Fruit fly (Drosophila melanogaster): ENCODE results near the gene CG13473.

CG13473 gene

dm6 chr3L:14775711-14776660, 47.4 kb downstream of the CG13473 start, which contains the start of gene mop (continued):
- TF ChIP-seq CG9215 (GFP tag; IDR thresholded peaks at IDR 0.05) (peak; percentile 23; the same call in 1 of the 2 replicates), pzg (GFP tag; optimal IDR thresholded peaks at IDR 0.05) (peak; percentile 54), Antp (GFP tag; optimal IDR thresholded peaks at IDR 0.05) (no peak), wdn (GFP tag; IDR thresholded peaks at IDR 0.05) (peak; percentile 53; the same call in 1 of the 2 replicates), CG8924 (tag; optimal IDR thresholded peaks at IDR 0.05) (peak; percentile 67), HmgD (GFP tag; optimal IDR thresholded peaks at IDR 0.05) (no peak), CG17328 (GFP tag; IDR thresholded peaks at IDR 0.05) (peak; percentile 62), CG8765 (GFP tag; IDR thresholded peaks at IDR 0.05) (no peak), Side (GFP tag; optimal IDR thresholded peaks at IDR 0.05) (peak; percentile 41), kay (GFP tag; optimal IDR thresholded peaks at IDR 0.05) (no peak), CG33213 (GFP tag; optimal IDR thresholded peaks at IDR 0.05) (peak; percentile 45), CG9797 (GFP tag; optimal IDR thresholded peaks at IDR 0.05) (peak; percentile 63), Pdp1 (GFP tag; optimal IDR thresholded peaks at IDR 0.05) (peak in 1 of 2 experiments; percentile 15), amos (GFP tag; IDR thresholded peaks at IDR 0.05; ENCODE audit: partially characterized antibody) (peak; percentile 61; the same call in 1 of the 2 replicates), sr (GFP tag; IDR thresholded peaks at IDR 0.05) (no peak), stwl (tag; optimal IDR thresholded peaks at IDR 0.05) (peak; percentile 55), CG12659 (GFP tag; optimal IDR thresholded peaks at IDR 0.05) (peak; percentile 55), danr (GFP tag; IDR thresholded peaks at IDR 0.05) (0 out of 2 replicates have a peak, but pooled peaks have one; percentile 32), gcm (GFP tag; optimal IDR thresholded peaks at IDR 0.05) (no peak), MTF-1 (GFP tag; optimal IDR thresholded peaks at IDR 0.05; ENCODE audit: borderline replicate concordance) (no peak), tna (GFP tag; IDR thresholded peaks at IDR 0.05; ENCODE audit: partially characterized antibody) (no peak; the same call in 1 of the 2 replicates), CG30020 (tag; optimal IDR thresholded peaks at IDR 0.05) (no peak), Awh (GFP tag; IDR thresholded peaks at IDR 0.05) (peak; percentile 43), bbx (GFP tag; IDR thresholded peaks at IDR 0.05; ENCODE audit: partially characterized antibody) (peak; percentile 65), CG10654 (GFP tag; optimal IDR thresholded peaks at IDR 0.05) (no peak), pum (GFP tag; optimal IDR thresholded peaks at IDR 0.05) (no peak), wek (GFP tag; optimal IDR thresholded peaks at IDR 0.05) (peak; percentile 92), Gsc (GFP tag; IDR thresholded peaks at IDR 0.05) (no peak), Aef1 (GFP tag; IDR thresholded peaks at IDR 0.05) (peak; percentile 30; the same call in 1 of the 3 replicates), Hey (tag; optimal IDR thresholded peaks at IDR 0.05) (no peak), pros (GFP tag; optimal IDR thresholded peaks at IDR 0.05) (no peak), CoRest (tag; optimal IDR thresholded peaks at IDR 0.05) (peak; percentile 12), dpn (GFP tag; optimal IDR thresholded peaks at IDR 0.05) (peak; percentile 9 to 35), Mrtf (GFP tag; IDR thresholded peaks at IDR 0.05) (no peak), CG16813 (GFP tag; IDR thresholded peaks at IDR 0.05; ENCODE audit: partially characterized antibody) (peak; percentile 39; the same call in 1 of the 3 replicates), CG7987 (GFP tag; optimal IDR thresholded peaks at IDR 0.05) (no peak), CG14050 (GFP tag; IDR thresholded peaks at IDR 0.05) (peak; percentile 41; the same call in 2 of the 3 replicates), mirr (GFP tag; optimal IDR thresholded peaks at IDR 0.05) (no peak), Lhr (GFP tag; optimal IDR thresholded peaks at IDR 0.05) (peak; percentile 10), btn (GFP tag; optimal IDR thresholded peaks at IDR 0.05) (no peak), sd (tag; optimal IDR thresholded peaks at IDR 0.05) (no peak), oc (tag; optimal IDR thresholded peaks at IDR 0.05) (no peak), CG14441 (GFP tag; IDR thresholded peaks at IDR 0.05) (peak; percentile 63), ara (GFP tag; IDR thresholded peaks at IDR 0.05) (no peak), Med (GFP tag) (peak; percentile 79), az2 (GFP tag; optimal IDR thresholded peaks at IDR 0.05) (peak; percentile 32), sob (GFP tag; IDR thresholded peaks at IDR 0.05) (peak; percentile 48; the same call in 1 of the 2 replicates), CG11456 (GFP tag; IDR thresholded peaks at IDR 0.05) (0 out of 3 replicates have a peak, but pooled peaks have one; percentile 55)
